Worm (Caenorhabditis elegans) whole organism, L4 larva: ENCODE results near the gene R02F11.10.

Experiments used
- D1046.2 ChIP-seq: fragments of 200-800 bp; sonication (Bioruptor generic); IDR thresholded peaks from 2 replicates; pipeline ENCODE4 v1.3.6; 2022; ENCODE audit warnings: missing genetic modification characterization, missing compliant biosample characterization
- F49E8.2 ChIP-seq: sonication (generic microtip); optimal IDR thresholded peaks from 2 replicates; lab custom pipeline; 2016; ENCODE audit warnings: missing compliant biosample characterization, mild to moderate bottlenecking, missing genetic modification characterization, borderline replicate concordance
- Y48G9A.11 ChIP-seq: fragments of 200-800 bp; sonication (Bioruptor generic); IDR thresholded peaks from 2 replicates; pipeline ENCODE4 v1.3.6; 2022; ENCODE audit warnings: missing genetic modification reagents, missing genetic modification characterization, missing compliant biosample characterization
- aha-1 ChIP-seq: fragments of 150-350 bp; peaks from one replicate; lab custom pipeline; 2014; ENCODE audit warnings: missing biosample characterization, missing genetic modification characterization
- ces-1 ChIP-seq: fragments of 150-350 bp; sonication (generic microtip); optimal IDR thresholded peaks from 4 replicates; lab custom pipeline; 2014; ENCODE audit warnings: missing biosample characterization, missing genetic modification reagents, missing genetic modification characterization
- cey-2 ChIP-seq: sonication (generic microtip); optimal IDR thresholded peaks from 3 replicates; lab custom pipeline; 2017; ENCODE audit warnings: missing genetic modification characterization, mild to moderate bottlenecking, missing compliant biosample characterization, antibody characterized with exemption, borderline replicate concordance; ENCODE audit not compliant: insufficient read depth
- daf-19 ChIP-seq: fragments of 200-800 bp; sonication (Bioruptor generic); conservative IDR thresholded peaks from 2 replicates; pipeline ENCODE4 v1.3.6; 2022; ENCODE audit warnings: missing genetic modification characterization, missing compliant biosample characterization
- daf-8 ChIP-seq: fragments of 200-800 bp; sonication (Bioruptor generic); IDR thresholded peaks from 2 replicates; pipeline ENCODE4 v1.3.6; 2022; ENCODE audit warnings: missing genetic modification characterization, missing compliant biosample characterization
- egl-27 ChIP-seq: sonication (generic microtip); optimal IDR thresholded peaks from 3 replicates; lab custom pipeline; 2017; ENCODE audit warnings: missing biosample characterization, missing genetic modification reagents, missing genetic modification characterization
- egl-43 ChIP-seq: fragments of 200-800 bp; sonication (Bioruptor generic); IDR thresholded peaks from 2 replicates; pipeline ENCODE4 v1.3.6; 2022; ENCODE audit warnings: missing genetic modification reagents, missing genetic modification characterization, missing compliant biosample characterization
- fkh-10 ChIP-seq: fragments of 150-350 bp; optimal IDR thresholded peaks from 2 replicates; lab custom pipeline; 2014; ENCODE audit warnings: missing biosample characterization, missing genetic modification reagents, missing genetic modification characterization
- fos-1 ChIP-seq: fragments of 150-350 bp; optimal IDR thresholded peaks from 2 replicates; lab custom pipeline; 2014; ENCODE audit warnings: missing biosample characterization, missing genetic modification characterization
- gei-8 ChIP-seq: fragments of 200-800 bp; sonication (Bioruptor generic); optimal IDR thresholded peaks from 2 replicates; lab custom pipeline; 2018; ENCODE audit warnings: mild to moderate bottlenecking, missing genetic modification characterization, missing compliant biosample characterization
- hlh-11 ChIP-seq: fragments of 200-800 bp; sonication (Bioruptor generic); optimal IDR thresholded peaks from 2 replicates; lab custom pipeline; 2018; ENCODE audit warnings: mild to moderate bottlenecking, missing genetic modification characterization, missing compliant biosample characterization
- hlh-30 ChIP-seq: sonication (generic microtip); optimal IDR thresholded peaks from 2 replicates; lab custom pipeline; 2017; ENCODE audit warnings: antibody characterized with exemption, mild to moderate bottlenecking, missing genetic modification characterization, missing compliant biosample characterization; ENCODE audit not compliant: insufficient read depth
- lim-7 ChIP-seq: fragments of 200-800 bp; sonication (Bioruptor generic); IDR thresholded peaks from 2 replicates; pipeline ENCODE4 v1.3.6; 2022; ENCODE audit warnings: missing genetic modification characterization, missing compliant biosample characterization
- lin-15B ChIP-seq: fragments of 150-350 bp; sonication (generic microtip); optimal IDR thresholded peaks from 3 replicates; lab custom pipeline; 2014; ENCODE audit warnings: missing biosample characterization, missing genetic modification characterization
- lin-29 ChIP-seq: fragments of 200-800 bp; sonication (Bioruptor generic); IDR thresholded peaks from 2 replicates; pipeline ENCODE4 v1.3.6; 2022; ENCODE audit warnings: missing genetic modification reagents, missing genetic modification characterization, missing compliant biosample characterization
- lir-3 ChIP-seq: sonication (generic microtip); optimal IDR thresholded peaks from 2 replicates; lab custom pipeline; 2016; ENCODE audit warnings: mild to moderate bottlenecking, missing genetic modification characterization, missing compliant biosample characterization
- mdt-29 ChIP-seq: fragments of 200-800 bp; sonication (Bioruptor generic); IDR thresholded peaks from 2 replicates; pipeline ENCODE4 v1.3.6; 2022; ENCODE audit warnings: missing genetic modification reagents, missing genetic modification characterization, missing compliant biosample characterization
- mxl-2 ChIP-seq: fragments of 200-800 bp; sonication (Bioruptor generic); conservative IDR thresholded peaks from 2 replicates; pipeline ENCODE4 v1.3.6; 2022; ENCODE audit warnings: missing genetic modification reagents, missing genetic modification characterization, missing compliant biosample characterization
- nhr-10 ChIP-seq: fragments of 150-350 bp; optimal IDR thresholded peaks from 2 replicates; lab custom pipeline; 2014; ENCODE audit warnings: missing biosample characterization, missing genetic modification characterization
- nhr-102 ChIP-seq: sonication (generic microtip); optimal IDR thresholded peaks from 2 replicates; lab custom pipeline; 2016; ENCODE audit warnings: mild to moderate bottlenecking, missing genetic modification characterization, moderate library complexity, missing compliant biosample characterization
- nhr-25 ChIP-seq: sonication (generic microtip); optimal IDR thresholded peaks from 2 replicates; lab custom pipeline; 2017; ENCODE audit warnings: missing genetic modification characterization, mild to moderate bottlenecking, missing compliant biosample characterization, antibody characterized with exemption, moderate library complexity, borderline replicate concordance; ENCODE audit not compliant: insufficient read depth
- nhr-28 ChIP-seq: fragments of 150-350 bp; optimal IDR thresholded peaks from 2 replicates; lab custom pipeline; 2014; ENCODE audit warnings: missing biosample characterization, missing genetic modification characterization
- nhr-42 ChIP-seq: fragments of 200-800 bp; sonication (Bioruptor generic); IDR thresholded peaks from 2 replicates; pipeline ENCODE4 v1.3.6; 2022; ENCODE audit warnings: missing genetic modification characterization, missing compliant biosample characterization
- php-3 ChIP-seq: fragments of 200-800 bp; sonication (Bioruptor generic); IDR thresholded peaks from 2 replicates; pipeline ENCODE4 v1.3.6; 2022; ENCODE audit warnings: missing genetic modification reagents, missing genetic modification characterization, missing compliant biosample characterization
- pqm-1 ChIP-seq: sonication (generic microtip); optimal IDR thresholded peaks from 2 replicates; lab custom pipeline; 2017; ENCODE audit warnings: missing biosample characterization, missing genetic modification characterization
- sdz-12 ChIP-seq: fragments of 200-800 bp; sonication (Bioruptor generic); optimal IDR thresholded peaks from 2 replicates; lab custom pipeline; 2018; ENCODE audit warnings: mild to moderate bottlenecking, missing genetic modification characterization, missing compliant biosample characterization
- skn-1 ChIP-seq: fragments of 150-350 bp; optimal IDR thresholded peaks from 2 replicates; lab custom pipeline; 2014; ENCODE audit warnings: missing biosample characterization, missing genetic modification characterization
- spr-1 ChIP-seq: sonication (generic microtip); optimal IDR thresholded peaks from 2 replicates; lab custom pipeline; 2016; ENCODE audit warnings: mild to moderate bottlenecking, missing genetic modification characterization, missing compliant biosample characterization
- unc-39 ChIP-seq: sonication (generic microtip); optimal IDR thresholded peaks from 2 replicates; lab custom pipeline; 2017; ENCODE audit warnings: missing biosample characterization, missing genetic modification characterization
- unc-62 ChIP-seq, 3 experiments: fragments of 150-350 bp in 1 of 3; sonication (generic microtip); optimal IDR thresholded peaks in 2 of 3; peaks in 1 of 3; 1 replicate in 1 of 3; 2 replicates in 2 of 3; lab custom pipeline; 2014 to 2017; ENCODE audit warnings: missing biosample characterization in 3 of 3, missing genetic modification characterization in 3 of 3, missing genetic modification reagents in 3 of 3, missing genotype in 1 of 3
- zfp-2 ChIP-seq: sonication (generic microtip); optimal IDR thresholded peaks from 2 replicates; lab custom pipeline; 2016; ENCODE audit warnings: mild to moderate bottlenecking, missing genetic modification characterization, missing compliant biosample characterization
- zfp-3 ChIP-seq: fragments of 200-800 bp; sonication (Bioruptor generic); conservative IDR thresholded peaks from 2 replicates; pipeline ENCODE4 v1.3.6; 2022; ENCODE audit warnings: missing genetic modification reagents, missing genetic modification characterization, missing compliant biosample characterization
- ztf-11 ChIP-seq: fragments of 150-350 bp; optimal IDR thresholded peaks from 2 replicates; lab custom pipeline; 2014; ENCODE audit warnings: missing biosample characterization, missing genetic modification characterization

R02F11.10 gene

DNA sequence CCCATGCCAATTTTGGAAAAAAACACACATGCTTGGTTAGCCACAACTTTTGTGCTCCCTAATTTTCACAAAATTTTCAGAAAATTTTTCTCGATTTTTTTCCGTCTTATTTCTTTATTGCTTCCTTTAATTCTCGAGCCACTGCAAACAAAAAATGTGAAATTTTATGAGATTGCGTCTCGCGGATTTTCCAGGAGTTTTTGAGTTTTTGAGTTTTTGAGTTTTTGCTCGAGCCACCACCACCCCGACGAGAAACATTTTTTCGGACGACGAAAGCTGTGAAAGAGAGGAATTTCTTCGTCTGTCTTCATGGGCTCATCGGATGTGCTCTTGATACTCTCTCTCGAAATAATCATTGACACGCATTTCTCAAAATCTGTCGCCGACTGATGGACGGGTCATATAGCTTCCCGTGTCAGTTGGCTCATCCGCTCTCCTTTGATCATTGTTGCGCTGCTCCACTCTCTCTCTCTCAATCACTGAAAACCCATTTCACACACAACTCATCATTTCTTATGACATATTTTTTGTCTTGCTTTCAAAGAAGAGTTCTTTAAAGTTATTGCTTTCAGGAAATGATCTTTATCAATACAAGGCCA, 11.4 kb upstream of the R02F11.10 start, which contains the start of gene C18G1.1:
Gene C18G1.1, plus strand, starts transcription at position 573 of the 599 bp plus-strand sequence.
- TF ChIP-seq php-3 (GFP tag; lab: Robert Waterston, UW) (no peak), unc-62 (GFP tag; optimal IDR thresholded peaks at IDR 0.05 in 1 of 2; lab: Kevin White, UChicago) (peak in 1 of 2 experiments; percentile 94), unc-62 (tag; optimal IDR thresholded peaks at IDR 0.05; lab: Kevin White, UChicago) (no peak)

DNA sequence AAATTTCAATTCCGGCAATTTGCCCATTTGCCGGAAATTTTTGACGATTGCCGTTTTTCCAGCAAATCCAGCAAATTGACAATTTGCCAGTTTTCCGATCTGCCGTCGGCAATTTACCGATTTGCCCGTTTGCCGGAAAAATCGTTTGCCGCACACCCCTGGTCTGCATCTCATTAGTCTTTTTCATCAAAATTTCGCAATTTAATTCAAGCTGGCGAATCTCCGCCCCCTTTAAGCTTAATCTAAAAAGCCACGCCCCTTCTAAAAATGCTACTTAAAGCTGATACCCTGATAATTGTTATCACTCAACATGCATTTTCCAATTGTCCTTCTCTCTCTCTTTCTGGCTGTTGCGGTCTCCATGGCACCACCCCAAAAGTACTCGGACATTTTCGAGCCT, 5.6 kb upstream of the R02F11.10 start, which contains the start of gene Y60C6A.1:
Gene Y60C6A.1, plus strand, starts transcription at position 301 of the 400 bp plus-strand sequence.
- TF ChIP-seq mxl-2 (no peak), nhr-28 (tag; lab: Kevin White, UChicago) (no peak), aha-1 (peak; percentile 59), ztf-11 (tag; lab: Kevin White, UChicago) (no peak)

- peak; percentile 44 for TF ChIP-seq aha-1
- no peak for TF ChIP-seq spr-1 (tag; lab: Kevin White, UChicago)
Observed at ce11 chrV:4785333-4785852, 3.5 kb upstream of the R02F11.10 start, which contains the start of the genes Y60C6A.2 and Y60C6A.3. TSS of gene Y60C6A.2 (minus strand) at chrV:4785433. TSS of gene Y60C6A.3 (plus strand) at chrV:4785802.

DNA sequence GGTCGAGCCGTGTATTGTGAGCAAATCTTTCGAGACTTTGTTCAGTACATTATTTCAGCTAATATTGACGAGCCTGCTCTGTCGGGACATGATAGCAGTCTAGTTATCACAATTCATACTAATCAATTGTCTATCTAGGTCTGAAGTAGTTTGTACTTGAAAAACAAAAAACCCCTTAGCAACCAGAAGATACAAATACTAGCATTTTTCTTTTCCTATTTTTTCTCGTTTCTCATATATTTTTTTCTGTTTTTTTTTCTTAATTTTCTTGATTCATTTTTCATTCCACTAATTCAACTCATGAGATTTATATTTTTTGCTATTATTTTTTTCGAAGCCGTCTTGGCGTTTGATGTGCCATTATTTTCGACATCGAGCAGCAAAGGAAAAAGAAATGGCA, 1.8 kb upstream of the R02F11.10 start, which contains the start of gene R02F11.9:
Gene R02F11.9, plus strand, starts transcription at position 301 of the 400 bp plus-strand sequence.
- TF ChIP-seq egl-27 (tag; lab: Kevin White, UChicago) (no peak), D1046.2 (GFP tag; lab: Robert Waterston, UW) (no peak), sdz-12 (no peak), aha-1 (no peak), lin-29 (GFP tag; lab: Robert Waterston, UW) (no peak)
- TF ChIP-seq, all 104 proteins: peak for 0

DNA sequence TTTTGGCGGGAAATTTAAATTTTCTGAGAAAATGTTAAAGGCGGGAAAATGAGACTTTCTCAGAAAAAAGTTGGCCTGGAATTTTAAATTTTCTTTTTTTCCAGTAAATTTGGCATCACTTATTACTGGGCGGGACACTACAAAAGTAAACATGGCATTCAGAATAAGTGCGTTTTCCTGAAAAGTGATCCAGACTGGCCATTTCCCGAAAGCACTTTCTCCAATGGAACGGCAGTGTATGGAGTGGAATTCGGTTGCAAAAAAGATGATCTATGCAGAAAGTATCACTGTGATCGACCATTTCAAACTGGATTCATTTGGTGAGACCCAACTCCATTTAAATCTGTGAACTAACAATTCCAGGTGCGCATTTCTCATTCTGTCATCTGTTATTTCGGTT, 1.1 kb upstream of the R02F11.10 start:
- TF ChIP-seq unc-62 (GFP tag; optimal IDR thresholded peaks at IDR 0.05 in 1 of 2; lab: Kevin White, UChicago) = peak in 1 of 2 experiments; percentile 32
- no peak for TF ChIP-seq unc-62 (tag; optimal IDR thresholded peaks at IDR 0.05; lab: Kevin White, UChicago)
- no peak for TF ChIP-seq F49E8.2
- TF ChIP-seq gei-8 (GFP tag; lab: Kevin White, UChicago) = no peak
- TF ChIP-seq ces-1 = no peak
- peak; percentile 91 for TF ChIP-seq aha-1

DNA sequence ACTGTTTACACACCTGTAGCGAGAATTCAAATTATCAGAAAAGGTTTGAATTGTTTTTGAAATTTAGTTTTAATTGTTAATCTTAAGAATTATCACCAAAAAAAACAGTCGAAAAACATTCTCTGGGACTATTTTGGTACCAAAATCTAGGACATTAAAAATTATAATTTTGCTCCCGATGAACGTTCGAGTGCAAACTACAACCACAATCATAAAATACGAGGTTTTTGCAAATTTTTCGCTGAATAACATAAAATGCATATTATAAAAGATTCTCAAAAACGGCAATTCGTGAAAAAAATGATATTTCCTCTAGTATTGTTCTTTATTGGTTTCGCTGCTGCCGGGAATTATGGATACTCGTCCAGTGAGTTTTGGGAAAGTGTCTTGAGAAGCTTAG, 1.4 kb downstream of the R02F11.10 start, which contains the start of gene R02F11.12:
Gene R02F11.12, plus strand, starts transcription at position 301 of the 400 bp plus-strand sequence.
- TF ChIP-seq zfp-2 (no peak), mdt-29 (no peak), lin-15B (tag; lab: Kevin White, UChicago) (no peak), daf-19 (GFP tag; lab: Robert Waterston, UW) (no peak), hlh-11 (tag; lab: Kevin White, UChicago) (no peak), fos-1 (tag; lab: Kevin White, UChicago) (no peak), nhr-42 (no peak), D1046.2 (GFP tag; lab: Robert Waterston, UW) (no peak), pqm-1 (no peak), nhr-10 (tag; lab: Kevin White, UChicago) (no peak), cey-2 (tag; lab: Kevin White, UChicago) (no peak), gei-8 (GFP tag; lab: Kevin White, UChicago) (no peak), lir-3 (tag; lab: Kevin White, UChicago) (no peak), Y48G9A.11 (no peak)
- TF ChIP-seq, all 104 proteins: peak for 0

DNA sequence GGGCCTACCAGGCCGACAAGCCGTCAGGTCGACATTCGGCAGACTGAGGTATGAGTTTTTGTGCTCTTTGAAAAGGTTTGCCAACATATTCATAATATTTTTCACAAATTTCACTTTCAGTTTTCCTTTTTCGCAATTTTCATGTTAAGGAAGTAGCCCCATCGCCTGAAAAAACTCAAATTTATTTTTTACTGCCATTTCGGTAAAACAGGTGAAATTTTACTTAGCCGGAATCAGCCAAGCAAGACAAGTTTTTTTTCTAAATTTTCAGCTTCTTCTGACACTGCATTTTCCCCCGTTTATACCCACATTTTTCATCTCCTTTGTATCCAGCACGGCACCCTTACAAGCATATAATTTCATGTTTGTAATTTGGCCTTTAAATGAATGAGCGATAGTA, 2.6 kb downstream of the R02F11.10 start, which contains the start of gene R02F11.11:
Gene R02F11.11, plus strand, starts transcription at position 301 of the 400 bp plus-strand sequence.
- TF ChIP-seq nhr-102 (tag; lab: Kevin White, UChicago) (no peak), fkh-10 (GFP tag; lab: Kevin White, UChicago) (no peak), unc-39 (tag; lab: Kevin White, UChicago) (no peak), Y48G9A.11 (no peak), lim-7 (GFP tag; lab: Robert Waterston, UW) (no peak), hlh-30 (no peak), skn-1 (tag; lab: Kevin White, UChicago) (no peak), nhr-25 (tag; lab: Kevin White, UChicago) (no peak), egl-43 (GFP tag; lab: Robert Waterston, UW) (no peak), cey-2 (tag; lab: Kevin White, UChicago) (no peak), lin-15B (tag; lab: Kevin White, UChicago) (no peak), sdz-12 (no peak), daf-8 (no peak), daf-19 (GFP tag; lab: Robert Waterston, UW) (no peak), zfp-3 (GFP tag; lab: Robert Waterston, UW) (no peak), aha-1 (no peak), spr-1 (tag; lab: Kevin White, UChicago) (no peak)
